Worm (Caenorhabditis elegans) whole organism, L2 larva: ENCODE data around the gene F38A5.2.
A peak's percentile ranks its signal among the peaks of the same experiment; 100 is the strongest.

Experiments
- C34F6.9 ChIP-seq: fragments of 150-350 bp; optimal IDR thresholded peaks from 2 replicates; lab custom pipeline; 2014; ENCODE audit warnings: missing biosample characterization, missing genetic modification characterization
- F13H6.1 ChIP-seq: sonication (generic microtip); optimal IDR thresholded peaks from 2 replicates; lab custom pipeline; 2016; ENCODE audit warnings: missing genetic modification characterization, missing compliant biosample characterization
- R02D3.7 ChIP-seq: fragments of 150-350 bp; optimal IDR thresholded peaks from 2 replicates; lab custom pipeline; 2014; ENCODE audit warnings: missing biosample characterization, missing genetic modification characterization
- Y55F3AM.14 ChIP-seq: fragments of 200-800 bp; sonication (Bioruptor generic); optimal IDR thresholded peaks from 2 replicates; lab custom pipeline; 2018; ENCODE audit warnings: mild to moderate bottlenecking, missing genetic modification characterization, missing compliant biosample characterization
- ZK546.5 ChIP-seq: sonication (generic microtip); optimal IDR thresholded peaks from 2 replicates; lab custom pipeline; 2017; ENCODE audit warnings: missing biosample characterization, missing genetic modification characterization
- alr-1 ChIP-seq: fragments of 150-350 bp; optimal IDR thresholded peaks from 2 replicates; lab custom pipeline; 2014; ENCODE audit warnings: missing biosample characterization, missing genetic modification characterization
- aly-2 ChIP-seq: fragments of 150-350 bp; optimal IDR thresholded peaks from 2 replicates; lab custom pipeline; 2014; ENCODE audit warnings: missing biosample characterization, missing genetic modification characterization
- ama-1 ChIP-seq: fragments of 150-350 bp; optimal IDR thresholded peaks from 2 replicates; lab custom pipeline; 2018; ENCODE audit warnings: inconsistent platforms
- blmp-1 ChIP-seq: sonication (generic microtip); optimal IDR thresholded peaks from 2 replicates; lab custom pipeline; 2017; ENCODE audit warnings: missing genetic modification characterization, mild to moderate bottlenecking, missing compliant biosample characterization, antibody characterized with exemption, moderate library complexity; ENCODE audit not compliant: insufficient read depth
- ceh-16 ChIP-seq: fragments of 150-350 bp; optimal IDR thresholded peaks from 2 replicates; lab custom pipeline; 2014; ENCODE audit warnings: missing biosample characterization, missing genetic modification characterization
- ceh-82 ChIP-seq: fragments of 150-350 bp; optimal IDR thresholded peaks from 2 replicates; lab custom pipeline; 2014; ENCODE audit warnings: missing biosample characterization, missing genetic modification characterization
- crh-2 ChIP-seq: sonication (generic microtip); optimal IDR thresholded peaks from 2 replicates; lab custom pipeline; 2017; ENCODE audit warnings: missing biosample characterization, missing genetic modification characterization
- dmd-4 ChIP-seq: sonication (generic microtip); optimal IDR thresholded peaks from 2 replicates; lab custom pipeline; 2017; ENCODE audit warnings: missing biosample characterization, missing genetic modification characterization
- egl-27 ChIP-seq: sonication (generic microtip); optimal IDR thresholded peaks from 3 replicates; lab custom pipeline; 2017; ENCODE audit warnings: missing biosample characterization, missing genetic modification reagents, missing genetic modification characterization
- elt-1 ChIP-seq: fragments of 150-350 bp; optimal IDR thresholded peaks from 2 replicates; lab custom pipeline; 2014; ENCODE audit warnings: missing biosample characterization, missing genetic modification characterization
- elt-3 ChIP-seq: sonication (generic microtip); optimal IDR thresholded peaks from 2 replicates; lab custom pipeline; 2017; ENCODE audit warnings: missing biosample characterization, missing genetic modification characterization
- fos-1 ChIP-seq: fragments of 150-350 bp; optimal IDR thresholded peaks from 2 replicates; lab custom pipeline; 2014; ENCODE audit warnings: missing biosample characterization, missing genetic modification characterization
- gmeb-1 ChIP-seq: fragments of 150-350 bp; optimal IDR thresholded peaks from 2 replicates; lab custom pipeline; 2014; ENCODE audit warnings: missing biosample characterization, missing genetic modification characterization
- lin-11 ChIP-seq: fragments of 150-350 bp; sonication (generic microtip); optimal IDR thresholded peaks from 2 replicates; lab custom pipeline; 2014; ENCODE audit warnings: missing biosample characterization, missing genetic modification characterization, inconsistent platforms, mixed read lengths
- lin-13 ChIP-seq: fragments of 150-350 bp; optimal IDR thresholded peaks from 2 replicates; lab custom pipeline; 2014; ENCODE audit warnings: missing biosample characterization, missing genetic modification reagents, missing genetic modification characterization
- lin-39 ChIP-seq: fragments of 150-350 bp; optimal IDR thresholded peaks from 2 replicates; lab custom pipeline; 2014; ENCODE audit warnings: missing biosample characterization, missing genetic modification reagents, missing genetic modification characterization
- lsy-2 ChIP-seq, 2 experiments: fragments of 150-350 bp in 1 of 2; sonication (generic microtip) in 1 of 2; optimal IDR thresholded peaks; 2 replicates each; lab custom pipeline; 2014 to 2017; ENCODE audit warnings: missing biosample characterization in 2 of 2, missing genetic modification characterization in 2 of 2
- mab-5 ChIP-seq: fragments of 150-350 bp; optimal IDR thresholded peaks from 2 replicates; lab custom pipeline; 2014; ENCODE audit warnings: missing biosample characterization, missing genetic modification characterization
- mbf-1 ChIP-seq: sonication (generic microtip); optimal IDR thresholded peaks from 2 replicates; lab custom pipeline; 2017; ENCODE audit warnings: missing biosample characterization, missing genetic modification characterization
- mdl-1 ChIP-seq, 2 experiments: fragments of 150-350 bp in 1 of 2; sonication (generic microtip) in 1 of 2; optimal IDR thresholded peaks; 2 replicates each; lab custom pipeline; 2017; ENCODE audit warnings: missing biosample characterization in 2 of 2, missing genetic modification characterization in 2 of 2
- nhr-10 ChIP-seq: sonication (generic microtip); optimal IDR thresholded peaks from 2 replicates; lab custom pipeline; 2017; ENCODE audit warnings: missing biosample characterization, missing genetic modification characterization
- nhr-11 ChIP-seq: fragments of 150-350 bp; optimal IDR thresholded peaks from 2 replicates; lab custom pipeline; 2014; ENCODE audit warnings: missing biosample characterization, missing genetic modification characterization
- nhr-12 ChIP-seq: fragments of 150-350 bp; optimal IDR thresholded peaks from 2 replicates; lab custom pipeline; 2014; ENCODE audit warnings: missing biosample characterization, missing genetic modification characterization
- nhr-129 ChIP-seq: fragments of 150-350 bp; optimal IDR thresholded peaks from 2 replicates; lab custom pipeline; 2014; ENCODE audit warnings: missing biosample characterization, missing genetic modification characterization
- nhr-21 ChIP-seq: fragments of 150-350 bp; optimal IDR thresholded peaks from 2 replicates; lab custom pipeline; 2014; ENCODE audit warnings: missing biosample characterization, missing genetic modification characterization
- nhr-23 ChIP-seq: fragments of 150-350 bp; optimal IDR thresholded peaks from 2 replicates; lab custom pipeline; 2014; ENCODE audit warnings: missing biosample characterization, missing genetic modification reagents, missing genetic modification characterization
- nhr-237 ChIP-seq: fragments of 150-350 bp; optimal IDR thresholded peaks from 2 replicates; lab custom pipeline; 2014; ENCODE audit warnings: missing biosample characterization, missing genetic modification characterization
- nhr-25 ChIP-seq: fragments of 150-350 bp; sonication (generic microtip); optimal IDR thresholded peaks from 3 replicates; lab custom pipeline; 2014; ENCODE audit warnings: missing biosample characterization, missing genetic modification characterization
- nhr-6 ChIP-seq: fragments of 150-350 bp; optimal IDR thresholded peaks from 2 replicates; lab custom pipeline; 2014; ENCODE audit warnings: missing biosample characterization, missing genetic modification characterization
- nhr-77 ChIP-seq: fragments of 150-350 bp; optimal IDR thresholded peaks from 2 replicates; lab custom pipeline; 2014; ENCODE audit warnings: missing biosample characterization, missing genetic modification characterization
- peb-1 ChIP-seq: fragments of 150-350 bp; optimal IDR thresholded peaks from 2 replicates; lab custom pipeline; 2014; ENCODE audit warnings: missing biosample characterization, missing genetic modification characterization
- sem-4 ChIP-seq: fragments of 150-350 bp; optimal IDR thresholded peaks from 2 replicates; lab custom pipeline; 2014; ENCODE audit warnings: missing biosample characterization, missing genetic modification reagents, missing genetic modification characterization
- skn-1 ChIP-seq: sonication (generic microtip); optimal IDR thresholded peaks from 2 replicates; lab custom pipeline; 2017; ENCODE audit warnings: missing biosample characterization, missing genetic modification characterization
- sma-3 ChIP-seq: sonication (generic microtip); optimal IDR thresholded peaks from 2 replicates; lab custom pipeline; 2016; ENCODE audit warnings: missing genetic modification reagents, missing genetic modification characterization, missing compliant biosample characterization
- sma-9 ChIP-seq, 2 experiments: fragments of 150-350 bp in 1 of 2; sonication (generic microtip) in 1 of 2; optimal IDR thresholded peaks; 2 replicates each; lab custom pipeline; 2014 to 2016; ENCODE audit warnings: missing genetic modification characterization in 2 of 2, mild to moderate bottlenecking in 1 of 2, missing biosample characterization in 1 of 2, missing compliant biosample characterization in 1 of 2, missing genetic modification reagents in 1 of 2, moderate library complexity in 1 of 2
- snpc-4 ChIP-seq: fragments of 150-350 bp; optimal IDR thresholded peaks from 2 replicates; lab custom pipeline; 2014; ENCODE audit warnings: missing biosample characterization, missing genetic modification characterization
- unc-39 ChIP-seq: fragments of 150-350 bp; optimal IDR thresholded peaks from 2 replicates; lab custom pipeline; 2014; ENCODE audit warnings: missing biosample characterization, missing genetic modification characterization
- unc-55 ChIP-seq: fragments of 150-350 bp; sonication (generic microtip); optimal IDR thresholded peaks from 3 replicates; lab custom pipeline; 2014; ENCODE audit warnings: missing biosample characterization, missing genetic modification reagents, missing genetic modification characterization
- unc-62 ChIP-seq: fragments of 150-350 bp; optimal IDR thresholded peaks from 2 replicates; lab custom pipeline; 2014; ENCODE audit warnings: missing biosample characterization, missing genetic modification reagents, missing genetic modification characterization
- zag-1 ChIP-seq: fragments of 150-350 bp; optimal IDR thresholded peaks from 2 replicates; lab custom pipeline; 2014; ENCODE audit warnings: missing biosample characterization, missing genetic modification characterization
- ztf-1 ChIP-seq: fragments of 200-800 bp; sonication (Bioruptor generic); conservative IDR thresholded peaks from 2 replicates; pipeline ENCODE4 v1.3.6; 2022; ENCODE audit warnings: missing genetic modification characterization, missing compliant biosample characterization
- ztf-11 ChIP-seq: sonication (generic microtip); optimal IDR thresholded peaks from 2 replicates; lab custom pipeline; 2017; ENCODE audit warnings: missing biosample characterization, missing genetic modification characterization
- ztf-4 ChIP-seq: fragments of 150-350 bp; optimal IDR thresholded peaks from 2 replicates; lab custom pipeline; 2014; ENCODE audit warnings: missing biosample characterization, missing genetic modification characterization

Gene F38A5.2

ce11 chrIV:6585397-6585921 lies at the start of gene F38A5.2, which contains the start of gene dnj-11:
Gene F38A5.2 (minus strand): TSS chrIV:6585400.
Gene dnj-11 (plus strand): TSS chrIV:6585871.
- TF ChIP-seq snpc-4 (tag; lab: Kevin White, UChicago): peak; percentile 50
- TF ChIP-seq alr-1 (tag; lab: Kevin White, UChicago): no peak
- peak; percentile 42 for TF ChIP-seq ama-1
- no peak for TF ChIP-seq elt-1
- no peak for TF ChIP-seq nhr-12 (tag; lab: Kevin White, UChicago)
- peak; percentile 50 for TF ChIP-seq sem-4 (tag; lab: Kevin White, UChicago)
- TF ChIP-seq gmeb-1 (tag; lab: Kevin White, UChicago): peak; percentile 77
- no peak for TF ChIP-seq ZK546.5
- peak; percentile 97 for TF ChIP-seq unc-55 (GFP tag; lab: Kevin White, UChicago)
- peak; percentile 93 for TF ChIP-seq C34F6.9 (tag; lab: Kevin White, UChicago)
- peak; percentile 87 for TF ChIP-seq crh-2
- no peak for TF ChIP-seq mdl-1 (tag; optimal IDR thresholded peaks at IDR 0.05; lab: Kevin White, UChicago)
- no peak for TF ChIP-seq nhr-6 (tag; lab: Kevin White, UChicago)
- no peak for TF ChIP-seq nhr-25
- no peak for TF ChIP-seq nhr-23 (tag; lab: Kevin White, UChicago)
- TF ChIP-seq nhr-129 (tag; lab: Kevin White, UChicago): peak; percentile 87
- no peak for TF ChIP-seq aly-2 (tag; lab: Kevin White, UChicago)
- TF ChIP-seq ztf-11 (tag; lab: Kevin White, UChicago): no peak
- TF ChIP-seq mab-5 (tag; lab: Kevin White, UChicago): peak; percentile 38
- TF ChIP-seq nhr-10 (tag; lab: Kevin White, UChicago): no peak
- TF ChIP-seq zag-1 (tag; lab: Kevin White, UChicago): peak; percentile 37
- TF ChIP-seq nhr-237 (tag; lab: Kevin White, UChicago): no peak
- no peak for TF ChIP-seq unc-62 (GFP tag; lab: Kevin White, UChicago)
- no peak for TF ChIP-seq elt-3 (tag; lab: Kevin White, UChicago)
- peak; percentile 83 for TF ChIP-seq lin-13 (GFP tag; lab: Kevin White, UChicago)
- TF ChIP-seq nhr-77 (tag; lab: Kevin White, UChicago): no peak
- TF ChIP-seq nhr-21 (tag; lab: Kevin White, UChicago): peak; percentile 76
- no peak for TF ChIP-seq dmd-4
- peak; percentile 72 for TF ChIP-seq fos-1 (tag; lab: Kevin White, UChicago)
- TF ChIP-seq Y55F3AM.14: no peak
- peak; percentile 74 for TF ChIP-seq F13H6.1
- peak; percentile 47 for TF ChIP-seq ztf-4
- TF ChIP-seq nhr-11 (tag; lab: Kevin White, UChicago): no peak
- peak; percentile 88 for TF ChIP-seq sma-9 (GFP tag; optimal IDR thresholded peaks at IDR 0.05; lab: Kevin White, UChicago)
- no peak for TF ChIP-seq sma-9 (tag; optimal IDR thresholded peaks at IDR 0.05; lab: Kevin White, UChicago)
- TF ChIP-seq unc-39 (tag; lab: Kevin White, UChicago): no peak
- no peak for TF ChIP-seq ceh-82 (tag; lab: Kevin White, UChicago)
- peak; percentile 66 for TF ChIP-seq ceh-16 (tag; lab: Kevin White, UChicago)
- TF ChIP-seq lin-11 (tag; lab: Kevin White, UChicago): peak; percentile 83
- no peak for TF ChIP-seq peb-1 (tag; lab: Kevin White, UChicago)
- no peak for TF ChIP-seq lin-39
- TF ChIP-seq lsy-2 (tag; optimal IDR thresholded peaks at IDR 0.05; lab: Kevin White, UChicago): peak; percentile 64 to 90
- TF ChIP-seq egl-27 (tag; lab: Kevin White, UChicago): peak; percentile 69
- no peak for TF ChIP-seq ztf-1 (GFP tag; lab: Robert Waterston, UW)
- TF ChIP-seq R02D3.7 (tag; lab: Kevin White, UChicago): peak; percentile 7
- TF ChIP-seq mbf-1: no peak
- TF ChIP-seq sma-3 (GFP tag; lab: Kevin White, UChicago): peak; percentile 81
- TF ChIP-seq skn-1 (tag; lab: Kevin White, UChicago): no peak
- peak; percentile 16 for TF ChIP-seq blmp-1 (tag; lab: Kevin White, UChicago)
